Worm (Caenorhabditis elegans) whole organism, L2 larva: ENCODE results near the gene Y39B6A.5.
A peak's percentile ranks its signal among the peaks of the same experiment; 100 is the strongest.

Source experiments
- C34F6.9 ChIP-seq: fragments of 150-350 bp; optimal IDR thresholded peaks from 2 replicates; lab custom pipeline; 2014; ENCODE audit warnings: missing biosample characterization, missing genetic modification characterization
- F13H6.1 ChIP-seq: sonication (generic microtip); optimal IDR thresholded peaks from 2 replicates; lab custom pipeline; 2016; ENCODE audit warnings: missing genetic modification characterization, missing compliant biosample characterization
- R02D3.7 ChIP-seq: fragments of 150-350 bp; optimal IDR thresholded peaks from 2 replicates; lab custom pipeline; 2014; ENCODE audit warnings: missing biosample characterization, missing genetic modification characterization
- Y55F3AM.14 ChIP-seq: fragments of 200-800 bp; sonication (Bioruptor generic); optimal IDR thresholded peaks from 2 replicates; lab custom pipeline; 2018; ENCODE audit warnings: mild to moderate bottlenecking, missing genetic modification characterization, missing compliant biosample characterization
- ZK546.5 ChIP-seq: sonication (generic microtip); optimal IDR thresholded peaks from 2 replicates; lab custom pipeline; 2017; ENCODE audit warnings: missing biosample characterization, missing genetic modification characterization
- alr-1 ChIP-seq: fragments of 150-350 bp; optimal IDR thresholded peaks from 2 replicates; lab custom pipeline; 2014; ENCODE audit warnings: missing biosample characterization, missing genetic modification characterization
- aly-2 ChIP-seq: fragments of 150-350 bp; optimal IDR thresholded peaks from 2 replicates; lab custom pipeline; 2014; ENCODE audit warnings: missing biosample characterization, missing genetic modification characterization
- ama-1 ChIP-seq: fragments of 150-350 bp; optimal IDR thresholded peaks from 2 replicates; lab custom pipeline; 2018; ENCODE audit warnings: inconsistent platforms
- blmp-1 ChIP-seq: sonication (generic microtip); optimal IDR thresholded peaks from 2 replicates; lab custom pipeline; 2017; ENCODE audit warnings: missing genetic modification characterization, mild to moderate bottlenecking, missing compliant biosample characterization, antibody characterized with exemption, moderate library complexity; ENCODE audit not compliant: insufficient read depth
- ceh-16 ChIP-seq: fragments of 150-350 bp; optimal IDR thresholded peaks from 2 replicates; lab custom pipeline; 2014; ENCODE audit warnings: missing biosample characterization, missing genetic modification characterization
- ceh-82 ChIP-seq: fragments of 150-350 bp; optimal IDR thresholded peaks from 2 replicates; lab custom pipeline; 2014; ENCODE audit warnings: missing biosample characterization, missing genetic modification characterization
- crh-2 ChIP-seq: sonication (generic microtip); optimal IDR thresholded peaks from 2 replicates; lab custom pipeline; 2017; ENCODE audit warnings: missing biosample characterization, missing genetic modification characterization
- dmd-4 ChIP-seq: sonication (generic microtip); optimal IDR thresholded peaks from 2 replicates; lab custom pipeline; 2017; ENCODE audit warnings: missing biosample characterization, missing genetic modification characterization
- egl-27 ChIP-seq: sonication (generic microtip); optimal IDR thresholded peaks from 3 replicates; lab custom pipeline; 2017; ENCODE audit warnings: missing biosample characterization, missing genetic modification reagents, missing genetic modification characterization
- elt-3 ChIP-seq: sonication (generic microtip); optimal IDR thresholded peaks from 2 replicates; lab custom pipeline; 2017; ENCODE audit warnings: missing biosample characterization, missing genetic modification characterization
- lin-11 ChIP-seq: fragments of 150-350 bp; sonication (generic microtip); optimal IDR thresholded peaks from 2 replicates; lab custom pipeline; 2014; ENCODE audit warnings: missing biosample characterization, missing genetic modification characterization, inconsistent platforms, mixed read lengths
- lin-13 ChIP-seq: fragments of 150-350 bp; optimal IDR thresholded peaks from 2 replicates; lab custom pipeline; 2014; ENCODE audit warnings: missing biosample characterization, missing genetic modification reagents, missing genetic modification characterization
- lin-39 ChIP-seq: fragments of 150-350 bp; optimal IDR thresholded peaks from 2 replicates; lab custom pipeline; 2014; ENCODE audit warnings: missing biosample characterization, missing genetic modification reagents, missing genetic modification characterization
- lsy-2 ChIP-seq, 2 experiments: fragments of 150-350 bp in 1 of 2; sonication (generic microtip) in 1 of 2; optimal IDR thresholded peaks; 2 replicates each; lab custom pipeline; 2014 to 2017; ENCODE audit warnings: missing biosample characterization in 2 of 2, missing genetic modification characterization in 2 of 2
- mab-5 ChIP-seq: fragments of 150-350 bp; optimal IDR thresholded peaks from 2 replicates; lab custom pipeline; 2014; ENCODE audit warnings: missing biosample characterization, missing genetic modification characterization
- mbf-1 ChIP-seq: sonication (generic microtip); optimal IDR thresholded peaks from 2 replicates; lab custom pipeline; 2017; ENCODE audit warnings: missing biosample characterization, missing genetic modification characterization
- nhr-10 ChIP-seq: sonication (generic microtip); optimal IDR thresholded peaks from 2 replicates; lab custom pipeline; 2017; ENCODE audit warnings: missing biosample characterization, missing genetic modification characterization
- nhr-12 ChIP-seq: fragments of 150-350 bp; optimal IDR thresholded peaks from 2 replicates; lab custom pipeline; 2014; ENCODE audit warnings: missing biosample characterization, missing genetic modification characterization
- nhr-129 ChIP-seq: fragments of 150-350 bp; optimal IDR thresholded peaks from 2 replicates; lab custom pipeline; 2014; ENCODE audit warnings: missing biosample characterization, missing genetic modification characterization
- nhr-21 ChIP-seq: fragments of 150-350 bp; optimal IDR thresholded peaks from 2 replicates; lab custom pipeline; 2014; ENCODE audit warnings: missing biosample characterization, missing genetic modification characterization
- nhr-237 ChIP-seq: fragments of 150-350 bp; optimal IDR thresholded peaks from 2 replicates; lab custom pipeline; 2014; ENCODE audit warnings: missing biosample characterization, missing genetic modification characterization
- nhr-25 ChIP-seq: fragments of 150-350 bp; sonication (generic microtip); optimal IDR thresholded peaks from 3 replicates; lab custom pipeline; 2014; ENCODE audit warnings: missing biosample characterization, missing genetic modification characterization
- nhr-6 ChIP-seq: fragments of 150-350 bp; optimal IDR thresholded peaks from 2 replicates; lab custom pipeline; 2014; ENCODE audit warnings: missing biosample characterization, missing genetic modification characterization
- peb-1 ChIP-seq: fragments of 150-350 bp; optimal IDR thresholded peaks from 2 replicates; lab custom pipeline; 2014; ENCODE audit warnings: missing biosample characterization, missing genetic modification characterization
- sem-4 ChIP-seq: fragments of 150-350 bp; optimal IDR thresholded peaks from 2 replicates; lab custom pipeline; 2014; ENCODE audit warnings: missing biosample characterization, missing genetic modification reagents, missing genetic modification characterization
- skn-1 ChIP-seq: sonication (generic microtip); optimal IDR thresholded peaks from 2 replicates; lab custom pipeline; 2017; ENCODE audit warnings: missing biosample characterization, missing genetic modification characterization
- sma-3 ChIP-seq: sonication (generic microtip); optimal IDR thresholded peaks from 2 replicates; lab custom pipeline; 2016; ENCODE audit warnings: missing genetic modification reagents, missing genetic modification characterization, missing compliant biosample characterization
- snpc-4 ChIP-seq: fragments of 150-350 bp; optimal IDR thresholded peaks from 2 replicates; lab custom pipeline; 2014; ENCODE audit warnings: missing biosample characterization, missing genetic modification characterization
- unc-39 ChIP-seq: fragments of 150-350 bp; optimal IDR thresholded peaks from 2 replicates; lab custom pipeline; 2014; ENCODE audit warnings: missing biosample characterization, missing genetic modification characterization
- unc-55 ChIP-seq: fragments of 150-350 bp; sonication (generic microtip); optimal IDR thresholded peaks from 3 replicates; lab custom pipeline; 2014; ENCODE audit warnings: missing biosample characterization, missing genetic modification reagents, missing genetic modification characterization
- unc-62 ChIP-seq: fragments of 150-350 bp; optimal IDR thresholded peaks from 2 replicates; lab custom pipeline; 2014; ENCODE audit warnings: missing biosample characterization, missing genetic modification reagents, missing genetic modification characterization
- zag-1 ChIP-seq: fragments of 150-350 bp; optimal IDR thresholded peaks from 2 replicates; lab custom pipeline; 2014; ENCODE audit warnings: missing biosample characterization, missing genetic modification characterization
- ztf-1 ChIP-seq: fragments of 200-800 bp; sonication (Bioruptor generic); conservative IDR thresholded peaks from 2 replicates; pipeline ENCODE4 v1.3.6; 2022; ENCODE audit warnings: missing genetic modification characterization, missing compliant biosample characterization
- ztf-11 ChIP-seq: sonication (generic microtip); optimal IDR thresholded peaks from 2 replicates; lab custom pipeline; 2017; ENCODE audit warnings: missing biosample characterization, missing genetic modification characterization
- ztf-4 ChIP-seq: fragments of 150-350 bp; optimal IDR thresholded peaks from 2 replicates; lab custom pipeline; 2014; ENCODE audit warnings: missing biosample characterization, missing genetic modification characterization

Gene Y39B6A.5

DNA sequence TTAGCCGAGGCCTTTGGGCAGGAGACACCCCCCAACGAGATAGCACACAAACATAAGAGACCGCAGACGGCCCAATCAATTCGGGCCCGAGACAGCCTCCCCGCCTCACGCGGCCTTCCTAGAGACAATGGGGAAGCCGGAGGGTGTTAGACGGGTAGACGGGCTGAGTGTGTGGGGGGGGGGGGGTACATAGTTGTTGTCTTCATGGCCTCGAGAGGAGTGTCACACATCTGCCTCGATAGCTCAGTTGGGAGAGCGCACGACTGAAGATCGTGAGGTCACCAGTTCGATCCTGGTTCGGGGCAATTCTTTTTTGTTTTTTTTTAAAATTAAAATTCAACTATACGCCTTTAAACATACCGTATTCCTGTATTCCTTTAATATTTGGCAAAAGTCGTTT, 32.9 kb downstream of the Y39B6A.5 start (continued):
- TF ChIP-seq egl-27 (tag; lab: Kevin White, UChicago): peak; percentile 43
- peak; percentile 30 for TF ChIP-seq nhr-25 (tag; lab: Kevin White, UChicago)

DNA sequence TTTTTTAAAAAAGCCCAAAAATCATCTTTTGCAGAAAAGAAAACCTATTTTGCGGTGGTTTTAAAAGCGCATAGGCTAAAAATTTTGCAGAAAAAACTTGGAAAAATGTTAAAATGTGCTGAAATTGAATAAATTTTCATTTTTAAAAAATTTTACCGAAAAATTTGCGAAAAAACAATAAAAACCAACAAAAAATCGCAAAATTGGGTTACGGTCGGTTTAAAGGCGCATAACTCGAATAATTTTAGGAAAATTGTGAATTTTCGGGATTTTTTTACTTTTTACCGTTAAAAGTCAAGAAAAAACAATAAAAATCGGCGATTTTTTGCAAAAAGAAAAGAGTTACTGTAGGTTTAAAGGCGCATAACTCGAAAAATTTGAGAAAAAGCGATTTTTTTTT, 33.4 kb downstream of the Y39B6A.5 start:
- TF ChIP-seq zag-1 (tag; lab: Kevin White, UChicago) (no peak), lsy-2 (tag; optimal IDR thresholded peaks at IDR 0.05; lab: Kevin White, UChicago) (no peak), F13H6.1 (tag; lab: Kevin White, UChicago) (no peak), nhr-21 (no peak), alr-1 (tag; lab: Kevin White, UChicago) (no peak), skn-1 (tag; lab: Kevin White, UChicago) (no peak), ceh-82 (tag; lab: Kevin White, UChicago) (no peak), elt-3 (no peak), ama-1 (lab: Kevin White, UChicago) (no peak), ztf-4 (no peak), R02D3.7 (tag; lab: Kevin White, UChicago) (no peak)

DNA sequence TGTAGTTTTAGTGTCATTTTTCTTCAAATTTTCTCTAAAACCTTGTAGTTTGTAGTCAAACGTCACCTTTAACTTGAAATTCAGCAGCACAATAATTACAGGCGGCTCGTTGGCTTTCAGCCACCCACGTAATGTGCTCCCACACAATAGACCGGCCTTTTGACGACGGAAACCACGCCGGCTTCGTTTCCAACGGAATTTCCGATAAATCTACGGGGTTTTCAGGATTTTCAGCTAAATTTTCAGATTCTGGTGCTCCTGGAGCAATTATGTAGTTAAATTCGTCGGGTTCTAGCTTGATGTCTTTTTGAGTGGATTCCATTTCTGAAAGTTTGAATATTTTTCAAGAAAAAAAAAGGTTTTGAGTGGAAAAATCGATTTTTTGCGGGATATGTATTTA, 34.1 kb downstream of the Y39B6A.5 start, which contains the start of gene bed-1:
bed-1 (minus strand) TSS at position 337 of the 400 bp plus-strand sequence.
- TF ChIP-seq nhr-10 (tag; lab: Kevin White, UChicago) (no peak), sem-4 (tag; lab: Kevin White, UChicago) (no peak), C34F6.9 (tag; lab: Kevin White, UChicago) (no peak), mab-5 (tag; lab: Kevin White, UChicago) (no peak), peb-1 (tag; lab: Kevin White, UChicago) (no peak), nhr-129 (tag; lab: Kevin White, UChicago) (no peak), ztf-11 (no peak), elt-3 (no peak), mbf-1 (no peak), lin-39 (tag; lab: Kevin White, UChicago) (no peak), ama-1 (lab: Kevin White, UChicago) (no peak), zag-1 (tag; lab: Kevin White, UChicago) (no peak), nhr-21 (no peak), nhr-237 (no peak), lin-11 (tag; lab: Kevin White, UChicago) (no peak), skn-1 (tag; lab: Kevin White, UChicago) (no peak)
- TF ChIP-seq, all 48 proteins: peak for 0

DNA sequence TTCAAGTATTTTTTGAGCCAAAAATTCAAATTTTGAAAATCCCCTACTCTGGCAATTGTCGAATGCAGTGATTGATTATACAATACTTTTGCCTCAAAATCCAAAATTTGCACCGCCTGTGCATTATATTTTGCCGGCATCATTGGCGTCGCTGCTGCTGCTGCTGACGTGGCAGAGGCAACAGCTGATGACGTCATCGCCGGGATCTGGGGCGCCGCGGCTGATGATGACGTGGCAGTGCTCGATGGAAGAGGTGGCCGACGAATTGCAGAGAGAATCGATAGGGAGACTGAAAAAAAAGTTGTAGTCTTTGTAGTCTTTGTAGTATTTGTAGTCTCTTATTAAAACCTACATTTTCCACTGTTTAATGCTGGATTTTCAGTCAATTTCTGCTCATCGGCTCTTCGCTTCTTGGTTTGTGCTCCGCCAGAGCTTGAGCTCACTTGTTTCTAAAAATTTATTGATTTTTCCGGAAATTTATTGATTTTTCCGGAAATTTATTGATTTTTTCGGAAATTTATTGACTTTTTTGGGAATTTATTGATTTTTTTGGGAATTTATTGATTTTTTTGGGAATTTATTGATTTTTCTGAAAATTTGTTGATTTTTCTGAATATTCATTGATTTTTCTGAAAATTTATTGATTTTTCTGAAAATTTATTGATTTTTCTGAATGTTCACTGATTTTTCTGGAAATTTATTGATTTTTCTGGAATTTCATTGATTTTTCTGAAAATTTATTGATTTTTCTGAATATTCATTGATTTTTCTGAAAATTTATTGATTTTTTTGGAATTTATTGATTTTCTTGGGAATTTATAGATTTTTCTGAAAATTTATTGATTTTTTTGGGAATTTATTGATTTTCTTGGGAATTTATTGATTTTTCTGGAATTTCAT, 37.7 kb downstream of the Y39B6A.5 start:
- TF ChIP-seq ztf-4: no peak
- TF ChIP-seq ama-1 (lab: Kevin White, UChicago): no peak
- TF ChIP-seq nhr-21: no peak
- no peak for TF ChIP-seq unc-62
- TF ChIP-seq C34F6.9 (tag; lab: Kevin White, UChicago): no peak
- no peak for TF ChIP-seq unc-55 (GFP tag; lab: Kevin White, UChicago)
- TF ChIP-seq nhr-10 (tag; lab: Kevin White, UChicago): no peak
- no peak for TF ChIP-seq crh-2 (tag; lab: Kevin White, UChicago)
- TF ChIP-seq sma-3 (GFP tag; lab: Kevin White, UChicago): no peak
- no peak for TF ChIP-seq snpc-4 (tag; lab: Kevin White, UChicago)
- TF ChIP-seq dmd-4 (tag; lab: Kevin White, UChicago): no peak
- no peak for TF ChIP-seq ztf-11
- no peak for TF ChIP-seq alr-1 (tag; lab: Kevin White, UChicago)
- TF ChIP-seq ztf-1 (GFP tag; lab: Robert Waterston, UW): no peak
- TF ChIP-seq zag-1 (tag; lab: Kevin White, UChicago): no peak
- TF ChIP-seq ceh-16: no peak
- no peak for TF ChIP-seq F13H6.1 (tag; lab: Kevin White, UChicago)
- no peak for TF ChIP-seq aly-2
- no peak for TF ChIP-seq lsy-2 (tag; optimal IDR thresholded peaks at IDR 0.05; lab: Kevin White, UChicago)
- no peak for TF ChIP-seq ZK546.5

DNA sequence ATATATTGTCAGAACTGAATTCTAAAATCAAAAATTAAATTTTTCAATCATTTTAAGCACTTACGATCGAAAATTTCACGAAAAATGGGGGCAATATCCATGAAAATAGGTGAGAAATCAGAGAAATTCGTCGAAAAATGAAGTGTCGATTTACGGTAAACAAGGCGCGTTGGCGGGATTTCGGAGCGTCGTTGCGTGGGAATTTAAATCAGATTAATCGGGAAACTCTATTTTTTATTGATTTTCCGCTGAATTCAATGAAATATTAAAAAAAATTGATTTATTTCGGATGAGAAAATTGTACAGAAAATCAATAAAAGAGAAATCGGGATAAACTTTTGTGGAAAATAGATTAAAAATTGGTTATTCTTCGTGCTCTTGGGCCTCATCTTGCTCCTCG, 39.4 kb downstream of the Y39B6A.5 start, which contains the start of gene Y39B6A.13:
Y39B6A.13 (minus strand) TSS at position 166 of the 400 bp plus-strand sequence.
- TF ChIP-seq ZK546.5: no peak
- TF ChIP-seq elt-3: no peak
- no peak for TF ChIP-seq ztf-11
- no peak for TF ChIP-seq dmd-4 (tag; lab: Kevin White, UChicago)
- TF ChIP-seq C34F6.9 (tag; lab: Kevin White, UChicago): peak; percentile 30
- TF ChIP-seq ztf-4: no peak
- TF ChIP-seq nhr-6 (tag; lab: Kevin White, UChicago): no peak
- TF ChIP-seq crh-2 (tag; lab: Kevin White, UChicago): no peak
- TF ChIP-seq Y55F3AM.14: no peak
- peak; percentile 24 for TF ChIP-seq lin-13 (GFP tag; lab: Kevin White, UChicago)
- peak; percentile 8 to 55 for TF ChIP-seq lsy-2 (tag; optimal IDR thresholded peaks at IDR 0.05; lab: Kevin White, UChicago)
- TF ChIP-seq F13H6.1 (tag; lab: Kevin White, UChicago): peak; percentile 18
- no peak for TF ChIP-seq blmp-1 (tag; lab: Kevin White, UChicago)
- TF ChIP-seq ama-1 (lab: Kevin White, UChicago): no peak
- no peak for TF ChIP-seq egl-27 (tag; lab: Kevin White, UChicago)
- peak; percentile 61 for TF ChIP-seq unc-55 (GFP tag; lab: Kevin White, UChicago)
- TF ChIP-seq R02D3.7 (tag; lab: Kevin White, UChicago): peak; percentile 93
- TF ChIP-seq ztf-1 (GFP tag; lab: Robert Waterston, UW): no peak
- TF ChIP-seq nhr-21: no peak
- TF ChIP-seq sma-3 (GFP tag; lab: Kevin White, UChicago): peak; percentile 5
- TF ChIP-seq unc-39 (tag; lab: Kevin White, UChicago): no peak
- TF ChIP-seq nhr-12 (tag; lab: Kevin White, UChicago): no peak
- TF ChIP-seq aly-2: no peak
